Comparison of ENCODE assay signal across 3 worm cellular contexts in the genomic region with DNA sequence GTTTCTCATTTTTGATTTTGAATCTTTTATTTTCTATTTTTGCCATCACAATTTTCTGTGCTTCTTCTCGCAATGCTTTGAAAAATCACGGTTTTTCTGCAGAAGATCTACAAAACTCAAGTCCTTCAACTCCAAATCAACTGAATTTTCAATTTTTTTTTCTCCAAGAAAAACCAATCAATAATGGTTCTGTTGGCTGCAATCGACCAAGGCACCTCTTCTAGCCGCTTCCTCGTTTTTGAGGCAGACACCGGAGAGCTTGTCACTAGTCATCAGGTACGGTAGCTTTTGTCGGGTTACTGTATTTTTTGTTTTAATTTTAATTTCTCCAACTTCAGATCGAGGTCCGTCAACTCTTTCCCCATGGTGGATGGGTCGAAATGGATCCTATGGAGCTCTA.
TF ChIP-seq lines count a peak whose summit lies in the region.

A gene (plus strand): TSS at position 103 of the 400 bp plus-strand sequence.

TF ChIP-seq in whole organism, L3 larva, 47 proteins besides CTCF, POLR2A, EP300 and RAD21:
- peak; percentile 58 for TF ChIP-seq ama-1 (optimal IDR thresholded peaks at IDR 0.05; lab: Kevin White, UChicago)
- TF ChIP-seq elt-1 (tag; optimal IDR thresholded peaks at IDR 0.05; lab: Kevin White, UChicago), result no peak

TF ChIP-seq in whole organism, L4 larva, 104 proteins besides CTCF, POLR2A, EP300 and RAD21:
- peak; percentile 97 for TF ChIP-seq aha-1 (tag; lab: Kevin White, UChicago)
- TF ChIP-seq ceh-20 (GFP tag; IDR thresholded peaks at IDR 0.05; lab: Robert Waterston, UW), result no peak
- TF ChIP-seq nhr-76 (tag; optimal IDR thresholded peaks at IDR 0.05; lab: Kevin White, UChicago), result no peak

TF ChIP-seq in whole organism, young adult, 124 proteins besides CTCF, POLR2A, EP300 and RAD21:
- no peak for TF ChIP-seq lin-35 (GFP tag; optimal IDR thresholded peaks at IDR 0.05; lab: Kevin White, UChicago)
- 0 out of 2 replicates have a peak, but pooled peaks have one; percentile 11 for TF ChIP-seq K11D2.4 (GFP tag; IDR thresholded peaks at IDR 0.05; lab: Robert Waterston, UW)
- TF ChIP-seq ZK185.1 (tag; optimal IDR thresholded peaks at IDR 0.05; lab: Kevin White, UChicago; ENCODE audit: poor library complexity, severe bottlenecking), result no peak
- TF ChIP-seq ztf-26 (tag; optimal IDR thresholded peaks at IDR 0.05; lab: Kevin White, UChicago), result no peak
- no peak for TF ChIP-seq hmg-1.2 (GFP tag; IDR thresholded peaks at IDR 0.05; lab: Robert Waterston, UW)
